Fruit fly (Drosophila melanogaster) Kc167 (cell line): ENCODE results near the gene amx.

Experiments used
- Myc ChIP-seq: fragments of >200 bp; optimal IDR thresholded peaks from 2 replicates; lab custom pipeline; 2017; ENCODE audit warnings: missing external identifiers
- Sin3A ChIP-seq: fragments of >200 bp; optimal IDR thresholded peaks from 2 replicates; lab custom pipeline; 2018; ENCODE audit warnings: missing external identifiers
- h ChIP-seq: fragments of >200 bp; optimal IDR thresholded peaks from 3 replicates; lab custom pipeline; 2018; ENCODE audit warnings: missing external identifiers
- insv ChIP-seq: fragments of >200 bp; optimal IDR thresholded peaks from 3 replicates; lab custom pipeline; 2018; ENCODE audit warnings: missing external identifiers
- psq ChIP-seq: fragments of >200 bp; optimal IDR thresholded peaks from 2 replicates; lab custom pipeline; 2017; ENCODE audit warnings: missing external identifiers
- ttk ChIP-seq: sonication (Bioruptor generic); optimal IDR thresholded peaks from 2 replicates; lab custom pipeline; 2017; ENCODE audit warnings: missing external identifiers

amx gene

DNA sequence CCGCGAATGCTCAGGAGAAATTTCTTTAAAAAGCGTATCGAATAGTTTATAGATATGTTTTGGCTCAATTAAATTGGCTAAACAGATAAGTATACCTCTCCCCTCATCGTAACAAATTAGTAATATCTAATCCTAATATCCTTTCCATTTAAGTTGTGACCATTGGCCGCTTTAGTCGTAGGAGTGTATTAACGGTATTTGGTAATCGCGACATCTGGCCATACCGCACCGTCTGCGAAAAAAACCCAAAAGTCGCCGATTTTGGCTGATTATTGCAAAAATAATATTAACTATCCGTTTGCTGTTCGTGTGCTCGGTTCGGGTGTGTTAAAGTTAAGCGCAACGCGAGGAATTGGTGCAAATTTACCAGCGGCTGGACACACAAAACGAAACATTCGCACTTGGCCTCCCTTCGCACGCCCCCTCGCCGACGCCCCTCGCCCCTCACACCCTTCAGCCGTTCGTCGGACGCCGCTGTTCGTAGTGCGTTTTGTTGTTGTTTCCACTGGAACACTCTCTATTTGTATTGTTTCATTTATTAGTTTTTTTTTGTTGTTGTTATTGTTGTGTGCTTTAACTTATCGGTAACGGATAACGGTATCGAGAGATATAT, at the start of gene amx, which contains the start of gene Dsor1:
Gene amx (minus strand): TSS at position 166 of the 613 bp plus-strand sequence.
Gene Dsor1 (plus strand): TSS at position 172 of the 613 bp plus-strand sequence.
- TF ChIP-seq psq (lab: Kevin White, UChicago) (no peak), Myc (lab: Kevin White, UChicago) (no peak), insv (lab: Kevin White, UChicago) (no peak), ttk (lab: Kevin White, UChicago) (no peak), Sin3A (no peak), h (lab: Kevin White, UChicago) (no peak)

DNA sequence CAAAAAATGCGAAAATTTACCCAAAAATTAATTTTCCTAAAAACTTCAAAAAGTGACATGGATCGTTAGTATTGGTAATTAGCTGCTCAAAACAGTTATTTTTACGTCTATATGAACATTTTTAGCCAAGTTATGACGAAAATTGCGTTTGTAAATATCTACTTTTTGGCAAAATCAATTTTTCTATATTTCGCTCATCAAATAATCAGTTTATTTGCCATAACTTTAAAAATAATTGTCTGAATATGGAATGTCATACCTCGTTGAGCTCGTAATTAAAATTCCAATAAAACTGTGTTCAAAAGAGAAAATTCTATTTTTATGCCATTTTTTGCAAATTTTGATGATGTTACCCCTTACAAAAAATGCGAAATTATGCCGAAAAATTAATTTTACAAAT, 49.4 kb upstream of the amx start:
- no peak for TF ChIP-seq Sin3A
- no peak for TF ChIP-seq h (lab: Kevin White, UChicago)
- TF ChIP-seq psq (lab: Kevin White, UChicago): no peak
- TF ChIP-seq insv (lab: Kevin White, UChicago): no peak
- no peak for TF ChIP-seq ttk (lab: Kevin White, UChicago)
- no peak for TF ChIP-seq Myc (lab: Kevin White, UChicago)

DNA sequence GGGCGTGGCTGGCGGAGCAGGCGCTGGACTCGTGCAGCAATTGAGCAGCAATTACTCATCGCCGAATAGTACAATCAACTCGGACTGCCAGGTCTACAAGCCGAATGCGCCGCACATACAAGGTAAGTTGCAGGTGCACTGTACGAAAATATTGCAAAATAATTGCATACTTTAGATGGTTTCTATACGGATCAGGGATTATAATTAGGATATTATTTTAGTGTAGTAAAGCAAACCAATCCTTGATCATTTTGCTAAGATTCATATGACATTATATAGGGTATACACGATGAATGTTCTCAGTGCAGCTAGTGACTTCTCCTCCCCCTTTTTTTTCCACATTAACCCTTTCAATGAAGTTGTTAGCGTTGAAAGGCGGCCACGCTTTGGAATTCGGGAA, 48.4 kb upstream of the amx start:
- TF ChIP-seq Sin3A (no peak), ttk (lab: Kevin White, UChicago) (no peak), Myc (lab: Kevin White, UChicago) (no peak), h (lab: Kevin White, UChicago) (no peak), insv (lab: Kevin White, UChicago) (no peak), psq (lab: Kevin White, UChicago) (no peak)

DNA sequence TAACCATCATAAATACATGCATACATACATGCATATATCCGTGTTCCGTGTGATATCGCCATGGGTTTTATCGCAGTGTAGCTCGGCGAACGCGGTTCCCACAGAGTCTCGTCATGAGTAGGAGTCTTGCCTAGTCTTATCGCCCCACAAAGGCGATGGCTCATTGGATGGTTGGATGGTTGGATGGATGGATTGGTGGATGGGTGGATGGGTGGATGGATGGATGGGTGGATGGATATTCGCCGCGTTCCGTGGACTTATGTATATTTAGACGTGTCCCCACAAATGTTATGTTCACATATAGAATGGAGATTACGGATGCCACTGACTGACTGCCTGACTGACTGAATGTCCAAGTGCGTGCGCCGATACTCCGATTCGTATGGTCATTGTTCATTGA, 44.1 kb upstream of the amx start:
- no peak for TF ChIP-seq ttk (lab: Kevin White, UChicago)
- no peak for TF ChIP-seq h (lab: Kevin White, UChicago)
- no peak for TF ChIP-seq Myc (lab: Kevin White, UChicago)
- TF ChIP-seq psq (lab: Kevin White, UChicago): no peak
- TF ChIP-seq insv (lab: Kevin White, UChicago): no peak
- TF ChIP-seq Sin3A: no peak

DNA sequence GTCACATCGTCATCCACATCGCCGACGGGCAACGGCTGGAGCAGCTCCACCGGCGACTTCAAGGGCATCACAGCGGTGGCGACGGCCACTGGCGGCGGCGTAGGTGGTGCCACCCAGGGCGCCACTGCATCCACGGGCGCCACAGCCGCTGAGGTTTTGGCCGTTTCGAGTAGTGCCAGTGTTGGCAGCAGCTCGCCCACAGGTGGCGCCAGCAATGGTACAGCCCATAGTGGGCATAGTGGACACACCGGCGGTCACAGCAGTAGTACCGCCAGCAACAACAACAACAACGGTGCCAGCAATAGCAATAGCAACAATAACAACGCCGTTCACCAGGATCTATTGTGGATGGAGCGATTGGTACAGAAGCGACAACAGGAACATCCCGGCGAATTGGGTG, 39.2 kb upstream of the amx start:
- TF ChIP-seq insv (lab: Kevin White, UChicago) (no peak), psq (lab: Kevin White, UChicago) (no peak), Sin3A (no peak), h (lab: Kevin White, UChicago) (no peak), ttk (lab: Kevin White, UChicago) (no peak), Myc (lab: Kevin White, UChicago) (no peak)

DNA sequence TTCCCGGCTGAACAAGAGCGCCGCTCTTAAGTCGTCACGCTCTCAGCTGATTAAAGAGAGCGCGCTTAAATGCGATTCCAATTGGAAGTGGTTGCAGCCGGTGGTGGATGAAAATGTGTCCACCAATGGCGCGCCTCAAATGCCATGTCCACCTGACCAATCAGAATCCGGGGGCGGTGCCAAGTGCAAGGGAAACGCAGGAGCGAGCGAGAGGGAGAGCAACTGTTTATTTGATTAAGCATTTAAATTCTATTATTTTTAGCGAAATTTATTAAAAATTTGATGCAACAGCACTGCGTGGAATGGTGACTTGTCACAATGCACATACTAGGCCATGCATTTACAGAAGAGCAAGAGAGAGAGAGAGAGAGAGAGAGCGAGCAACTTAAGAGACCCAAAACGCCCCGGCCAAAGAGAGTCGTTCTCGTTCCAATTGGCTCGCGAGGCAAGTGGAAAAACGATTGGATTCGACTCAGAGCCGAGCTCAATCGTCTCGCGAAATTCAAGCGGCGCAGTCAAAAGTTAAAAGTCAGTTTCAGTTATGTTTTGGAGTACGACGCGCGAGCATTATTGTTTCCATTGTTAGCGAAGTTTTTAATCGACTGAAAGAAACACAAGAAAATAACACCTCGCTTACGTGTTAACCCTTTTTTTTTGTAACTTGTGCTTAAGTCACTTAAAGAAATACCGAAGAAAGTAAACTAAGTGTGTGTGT, 37.0 kb upstream of the amx start, which contains the start of gene lz:
Gene lz (plus strand): TSS at position 626 of the 715 bp plus-strand sequence.
- TF ChIP-seq psq (lab: Kevin White, UChicago): no peak
- TF ChIP-seq h (lab: Kevin White, UChicago): no peak
- no peak for TF ChIP-seq ttk (lab: Kevin White, UChicago)
- no peak for TF ChIP-seq Sin3A
- no peak for TF ChIP-seq insv (lab: Kevin White, UChicago)
- no peak for TF ChIP-seq Myc (lab: Kevin White, UChicago)

DNA sequence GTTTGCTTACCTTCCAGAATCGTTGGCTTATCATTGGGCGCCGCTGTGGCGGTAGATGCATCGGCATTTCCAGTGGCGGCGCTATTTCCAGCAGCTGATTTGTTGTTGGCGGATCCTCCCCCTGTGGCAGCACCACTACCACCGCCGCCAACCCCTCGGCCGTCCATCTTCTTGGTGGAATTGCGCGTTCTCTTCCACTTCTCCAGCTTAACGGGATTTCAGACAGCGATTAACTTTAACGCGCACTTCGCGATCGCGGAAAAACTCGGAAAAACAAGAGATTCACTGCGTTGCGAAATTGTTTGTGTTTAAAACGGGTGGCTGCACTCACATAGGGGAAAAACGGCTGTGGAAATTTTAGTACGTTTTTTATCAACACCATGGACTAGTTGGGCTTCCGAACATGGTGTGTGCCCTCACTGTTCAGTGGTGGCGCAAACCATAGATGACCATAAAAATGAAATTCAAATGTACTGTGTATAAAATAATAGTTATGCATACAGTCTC, 35.7 kb upstream of the amx start, which contains the start of gene c11.1:
Gene c11.1 (minus strand): TSS at position 335 of the 507 bp plus-strand sequence.
- TF ChIP-seq psq (lab: Kevin White, UChicago) (no peak), h (lab: Kevin White, UChicago) (no peak), ttk (lab: Kevin White, UChicago) (no peak), Myc (lab: Kevin White, UChicago) (no peak), insv (lab: Kevin White, UChicago) (no peak), Sin3A (no peak)

DNA sequence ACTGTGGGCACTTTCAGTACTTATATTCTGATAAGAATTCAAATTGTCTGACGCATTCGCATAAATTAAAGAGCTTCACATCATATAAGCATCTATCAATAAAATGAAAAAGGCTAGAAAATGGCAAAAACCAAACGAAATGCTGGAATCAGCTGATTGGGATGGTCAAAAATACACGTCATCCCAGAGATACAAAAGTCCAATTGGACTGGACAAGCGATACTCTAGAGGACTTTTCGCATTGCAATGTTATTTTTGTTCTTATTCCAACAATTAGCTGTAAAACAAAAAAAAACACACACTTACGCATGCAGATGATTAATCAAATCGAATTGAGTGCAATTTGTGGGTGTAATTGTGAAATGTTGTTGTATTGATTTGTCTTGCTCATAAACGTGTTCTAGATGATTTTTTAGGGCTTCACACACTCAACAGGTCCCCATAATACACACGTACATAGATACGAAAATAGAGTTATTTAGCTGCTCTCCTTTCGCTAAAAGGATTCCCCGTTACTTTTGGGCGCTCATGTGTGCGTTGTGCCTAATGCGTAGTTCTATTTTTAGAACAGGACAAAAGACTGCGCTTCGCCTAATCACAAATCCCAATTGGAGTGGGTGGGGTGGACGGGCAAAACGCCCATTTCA, 35.0 kb upstream of the amx start:
- TF ChIP-seq insv (lab: Kevin White, UChicago) (no peak), Sin3A (no peak), h (lab: Kevin White, UChicago) (no peak), Myc (lab: Kevin White, UChicago) (no peak), ttk (lab: Kevin White, UChicago) (no peak), psq (lab: Kevin White, UChicago) (no peak)

DNA sequence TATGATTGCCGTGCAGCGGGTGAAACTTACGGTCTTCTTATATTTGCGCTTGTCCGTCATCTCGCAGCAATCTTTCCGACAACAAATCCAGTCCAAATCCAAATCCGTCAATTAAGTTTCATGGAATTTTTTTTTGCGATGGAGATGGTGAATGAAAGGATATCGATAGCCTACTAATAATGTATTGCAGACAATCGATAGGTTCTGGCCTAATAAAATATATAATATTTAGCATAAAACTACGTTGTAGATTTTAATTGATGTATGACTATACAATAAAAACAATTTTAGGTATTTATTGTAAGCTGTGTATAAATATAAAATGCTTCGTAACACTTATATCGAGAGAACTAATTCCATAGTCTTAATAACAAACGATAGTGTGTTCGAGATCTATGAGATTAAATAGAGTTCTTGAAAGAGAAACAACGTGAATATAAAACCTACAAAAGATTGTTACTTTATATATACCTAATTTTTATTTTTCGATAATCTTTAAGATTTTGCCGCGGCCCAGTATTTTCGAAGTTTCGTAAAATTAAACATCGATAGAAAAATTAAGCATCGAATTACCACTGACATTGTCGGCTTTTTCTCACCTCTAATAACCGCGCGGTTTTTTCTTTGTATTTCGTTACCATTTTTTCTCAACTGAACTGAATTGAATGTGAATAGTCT, 25.8 kb upstream of the amx start, which contains the start of the genes Cfp1 and Aladin:
Gene Cfp1 (minus strand): TSS at position 131 of the 678 bp plus-strand sequence.
Gene Aladin (plus strand): TSS at position 584 of the 678 bp plus-strand sequence.
- TF ChIP-seq h (lab: Kevin White, UChicago) (no peak), Myc (lab: Kevin White, UChicago) (no peak), Sin3A (no peak), insv (lab: Kevin White, UChicago) (no peak), ttk (lab: Kevin White, UChicago) (no peak), psq (lab: Kevin White, UChicago) (no peak)

DNA sequence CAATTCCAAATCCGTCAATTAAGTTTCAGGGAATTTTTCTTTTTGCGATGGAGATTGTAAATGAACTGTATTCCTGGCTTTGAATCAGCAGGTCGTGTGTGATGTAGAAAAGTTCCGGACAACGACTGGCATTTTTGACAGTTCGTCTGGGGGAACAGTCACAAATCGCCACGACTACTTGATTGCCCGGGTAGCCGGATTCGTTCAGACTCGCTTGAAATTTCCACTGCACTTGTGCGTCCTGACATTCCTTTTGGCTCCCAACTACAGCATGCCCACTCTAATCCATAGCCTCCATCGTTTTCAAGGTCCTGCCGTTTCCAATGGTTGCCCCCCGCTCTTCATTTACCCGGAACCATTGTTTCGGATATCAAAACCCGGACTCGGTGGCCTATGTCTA, 22.7 kb upstream of the amx start, which contains the start of gene CG17440:
Gene CG17440 (minus strand): TSS at position 101 of the 400 bp plus-strand sequence.
- TF ChIP-seq psq (lab: Kevin White, UChicago): no peak
- no peak for TF ChIP-seq Myc (lab: Kevin White, UChicago)
- no peak for TF ChIP-seq insv (lab: Kevin White, UChicago)
- no peak for TF ChIP-seq ttk (lab: Kevin White, UChicago)
- no peak for TF ChIP-seq Sin3A
- TF ChIP-seq h (lab: Kevin White, UChicago): no peak
